Fruit fly (Drosophila melanogaster) whole organism, embryonic: Measurements from ENCODE around the gene Nepl3.

ENCODE experiments used
- CG10147 ChIP-seq: fragments of 200-800 bp; sonication (Bioruptor generic); optimal IDR thresholded peaks from 2 replicates; lab custom pipeline; 2019; ENCODE audit warnings: missing biosample characterization, mild to moderate bottlenecking, missing genetic modification characterization, moderate library complexity
- CG10274 ChIP-seq: fragments of 200-800 bp; sonication (Bioruptor generic); optimal IDR thresholded peaks from 3 replicates; lab custom pipeline; 2017; ENCODE audit warnings: missing biosample characterization, mild to moderate bottlenecking, missing genetic modification characterization
- CG11560 ChIP-seq: fragments of 200-800 bp; sonication (Bioruptor generic); IDR thresholded peaks from 3 replicates; pipeline ENCODE4 v1.3.6; 2022; ENCODE audit warnings: missing biosample characterization, missing genetic modification characterization
- CG12155 ChIP-seq: fragments of 200-800 bp; sonication (Bioruptor generic); optimal IDR thresholded peaks from 3 replicates; lab custom pipeline; 2016; ENCODE audit warnings: missing biosample characterization, missing genetic modification characterization
- CG12744 ChIP-seq: fragments of 200-800 bp; sonication (Bioruptor generic); optimal IDR thresholded peaks from 2 replicates; lab custom pipeline; 2016; ENCODE audit warnings: missing biosample characterization, missing genetic modification characterization
- CG12942 ChIP-seq: fragments of 200-800 bp; sonication (Bioruptor generic); optimal IDR thresholded peaks from 3 replicates; lab custom pipeline; 2016; ENCODE audit warnings: missing biosample characterization, missing genetic modification characterization
- CG14860 ChIP-seq: fragments of 200-800 bp; sonication (Bioruptor generic); IDR thresholded peaks from 3 replicates; pipeline ENCODE4 v1.3.6; 2022; ENCODE audit warnings: missing biosample characterization, missing genetic modification characterization; ENCODE audit not compliant: partially characterized antibody
- CG14965 ChIP-seq: fragments of 200-800 bp; sonication (Bioruptor generic); optimal IDR thresholded peaks from 2 replicates; lab custom pipeline; 2016; ENCODE audit warnings: missing biosample characterization, missing genetic modification characterization, borderline replicate concordance
- CG15479 ChIP-seq: fragments of 200-800 bp; sonication (Bioruptor generic); optimal IDR thresholded peaks from 3 replicates; lab custom pipeline; 2019; ENCODE audit warnings: missing biosample characterization, mild to moderate bottlenecking, missing genetic modification characterization, moderate library complexity
- CG18011 ChIP-seq: fragments of 200-800 bp; sonication (Bioruptor generic); optimal IDR thresholded peaks from 2 replicates; lab custom pipeline; 2017; ENCODE audit warnings: missing biosample characterization, missing genetic modification characterization, mild to moderate bottlenecking, moderate library complexity, missing genotype
- CG30020 ChIP-seq: fragments of 200-800 bp; optimal IDR thresholded peaks from 2 replicates; lab custom pipeline; 2019; ENCODE audit warnings: missing biosample characterization, mild to moderate bottlenecking, missing genetic modification characterization, moderate library complexity
- CG30403 ChIP-seq: fragments of 200-800 bp; sonication (Bioruptor generic); optimal IDR thresholded peaks from 3 replicates; lab custom pipeline; 2016; ENCODE audit warnings: missing biosample characterization, missing genetic modification characterization
- CG31365 ChIP-seq: fragments of 200-800 bp; sonication (Bioruptor generic); optimal IDR thresholded peaks from 2 replicates; lab custom pipeline; 2018; ENCODE audit warnings: missing biosample characterization, mild to moderate bottlenecking, missing genetic modification characterization
- CG33213 ChIP-seq: fragments of 200-800 bp; sonication (Bioruptor generic); optimal IDR thresholded peaks from 3 replicates; lab custom pipeline; 2016; ENCODE audit warnings: missing biosample characterization, missing genetic modification characterization
- CG34422 ChIP-seq: fragments of 200-800 bp; sonication (Bioruptor generic); IDR thresholded peaks from 3 replicates; pipeline ENCODE4 v1.3.6; 2022; ENCODE audit warnings: missing biosample characterization, missing genetic modification characterization
- CG6791 ChIP-seq: fragments of 200-800 bp; sonication (Bioruptor generic); IDR thresholded peaks from 3 replicates; pipeline ENCODE4 v1.3.6; 2022; ENCODE audit warnings: missing biosample characterization, missing genetic modification characterization; ENCODE audit not compliant: partially characterized antibody
- CG9727 ChIP-seq: fragments of 200-800 bp; sonication (Bioruptor generic); optimal IDR thresholded peaks from 3 replicates; lab custom pipeline; 2017; ENCODE audit warnings: missing biosample characterization, mild to moderate bottlenecking, missing genetic modification characterization
- CG9817 ChIP-seq: fragments of 200-800 bp; sonication (Bioruptor generic); optimal IDR thresholded peaks from 2 replicates; lab custom pipeline; 2018; ENCODE audit warnings: missing biosample characterization, mild to moderate bottlenecking, missing genetic modification characterization, moderate library complexity
- CrebB ChIP-seq: fragments of 200-800 bp; sonication (Bioruptor generic); optimal IDR thresholded peaks from 3 replicates; lab custom pipeline; 2018; ENCODE audit warnings: missing biosample characterization, mild to moderate bottlenecking, missing genetic modification characterization
- Fer1 ChIP-seq: fragments of 200-800 bp; sonication (Bioruptor generic); optimal IDR thresholded peaks from 2 replicates; lab custom pipeline; 2017; ENCODE audit warnings: missing biosample characterization, mild to moderate bottlenecking, missing genetic modification characterization
- Hand ChIP-seq: fragments of 200-800 bp; sonication (Bioruptor generic); optimal IDR thresholded peaks from 2 replicates; lab custom pipeline; 2017; ENCODE audit warnings: mild to moderate bottlenecking, missing biosample characterization, missing genetic modification reagents, missing genetic modification characterization
- Hr78 ChIP-seq, 2 experiments: fragments of 200-800 bp in 1 of 2; fragments of >200 bp in 1 of 2; sonication (Bioruptor generic) in 1 of 2; optimal IDR thresholded peaks; 2 replicates each; lab custom pipeline; 2017 to 2019; ENCODE audit warnings: missing biosample characterization in 2 of 2, missing genetic modification characterization in 2 of 2, mild to moderate bottlenecking in 1 of 2, moderate library complexity in 1 of 2
- Hsf ChIP-seq: fragments of 200-800 bp; sonication (Bioruptor generic); optimal IDR thresholded peaks from 3 replicates; lab custom pipeline; 2016; ENCODE audit warnings: missing biosample characterization, missing genetic modification characterization
- Max ChIP-seq: fragments of 200-800 bp; sonication (Bioruptor generic); optimal IDR thresholded peaks from 2 replicates; lab custom pipeline; 2016; ENCODE audit warnings: missing biosample characterization, mild to moderate bottlenecking, missing genetic modification characterization
- Meics ChIP-seq: fragments of 200-800 bp; sonication (Bioruptor generic); optimal IDR thresholded peaks from 2 replicates; lab custom pipeline; 2017; ENCODE audit warnings: missing biosample characterization, mild to moderate bottlenecking, missing genetic modification characterization
- Mrtf ChIP-seq: fragments of 200-800 bp; sonication (Bioruptor generic); IDR thresholded peaks from 3 replicates; pipeline ENCODE4 v1.3.6; 2022; ENCODE audit warnings: missing biosample characterization, missing genetic modification characterization
- PHDP ChIP-seq: fragments of 200-800 bp; sonication (Bioruptor generic); optimal IDR thresholded peaks from 3 replicates; lab custom pipeline; 2018; ENCODE audit warnings: missing biosample characterization, mild to moderate bottlenecking, missing genetic modification characterization, moderate library complexity
- Rx ChIP-seq: fragments of 200-800 bp; sonication (Bioruptor generic); IDR thresholded peaks from 2 replicates; pipeline ENCODE4 v1.3.6; 2022; ENCODE audit warnings: missing biosample characterization, missing genetic modification characterization
- Sox102F ChIP-seq: fragments of 200-800 bp; sonication (Bioruptor generic); optimal IDR thresholded peaks from 2 replicates; lab custom pipeline; 2018; ENCODE audit warnings: missing biosample characterization, mild to moderate bottlenecking, missing genetic modification characterization, moderate library complexity
- Ssrp ChIP-seq: fragments of 200-800 bp; sonication (Bioruptor generic); optimal IDR thresholded peaks from 2 replicates; lab custom pipeline; 2018; ENCODE audit warnings: missing biosample characterization, mild to moderate bottlenecking, missing genetic modification characterization, moderate library complexity
- TFAM ChIP-seq: fragments of 200-800 bp; sonication (Bioruptor generic); optimal IDR thresholded peaks from 2 replicates; lab custom pipeline; 2017; ENCODE audit warnings: missing biosample characterization, missing genetic modification characterization, inconsistent platforms
- Usf ChIP-seq: fragments of 200-800 bp; sonication (Bioruptor generic); optimal IDR thresholded peaks from 2 replicates; lab custom pipeline; 2017; ENCODE audit warnings: missing genotype, missing biosample characterization, missing genetic modification characterization
- Xrp1 ChIP-seq: fragments of 200-800 bp; sonication (Bioruptor generic); IDR thresholded peaks from 2 replicates; pipeline ENCODE4 v1.3.6; 2022; ENCODE audit warnings: missing biosample characterization, missing genetic modification characterization
- al ChIP-seq: fragments of 200-800 bp; sonication (Bioruptor generic); IDR thresholded peaks from 2 replicates; pipeline ENCODE4 v1.3.6; 2022; ENCODE audit warnings: missing biosample characterization, missing genetic modification characterization
- bigmax ChIP-seq: fragments of 200-800 bp; sonication (Bioruptor generic); optimal IDR thresholded peaks from 2 replicates; lab custom pipeline; 2018; ENCODE audit warnings: missing biosample characterization, mild to moderate bottlenecking, missing genetic modification characterization
- bowl ChIP-seq: fragments of 200-800 bp; sonication (Bioruptor generic); IDR thresholded peaks from 2 replicates; pipeline ENCODE4 v1.3.6; 2022; ENCODE audit warnings: missing biosample characterization, missing genetic modification characterization
- br ChIP-seq: fragments of >200 bp; optimal IDR thresholded peaks from 2 replicates; lab custom pipeline; 2017
- caup ChIP-seq: fragments of 200-800 bp; sonication (Bioruptor generic); optimal IDR thresholded peaks from 3 replicates; lab custom pipeline; 2017; ENCODE audit warnings: missing biosample characterization, mild to moderate bottlenecking, missing genetic modification characterization, moderate library complexity; ENCODE audit not compliant: severe bottlenecking
- cwo ChIP-seq: fragments of 200-800 bp; sonication (Bioruptor generic); optimal IDR thresholded peaks from 3 replicates; lab custom pipeline; 2017; ENCODE audit warnings: missing biosample characterization, missing genetic modification characterization, mild to moderate bottlenecking, moderate library complexity, missing genetic modification reagents
- ems ChIP-seq: fragments of 200-800 bp; sonication (Bioruptor generic); optimal IDR thresholded peaks from 3 replicates; lab custom pipeline; 2016; ENCODE audit warnings: missing biosample characterization, missing genetic modification characterization
- gsb ChIP-seq: fragments of 200-800 bp; sonication (Bioruptor generic); IDR thresholded peaks from 2 replicates; pipeline ENCODE4 v1.3.6; 2022; ENCODE audit warnings: missing biosample characterization, missing genetic modification characterization
- kay ChIP-seq: fragments of 200-800 bp; sonication (Bioruptor generic); optimal IDR thresholded peaks from 2 replicates; lab custom pipeline; 2016; ENCODE audit warnings: missing biosample characterization, missing genetic modification characterization
- klu ChIP-seq: fragments of 200-800 bp; sonication (Bioruptor generic); IDR thresholded peaks from 2 replicates; pipeline ENCODE4 v1.3.6; 2022; ENCODE audit warnings: missing biosample characterization, missing genetic modification characterization
- lmd ChIP-seq: fragments of 200-800 bp; sonication (Bioruptor generic); IDR thresholded peaks from 2 replicates; pipeline ENCODE4 v1.3.6; 2022; ENCODE audit warnings: missing biosample characterization, missing genetic modification characterization
- nerfin-1 ChIP-seq: fragments of 200-800 bp; sonication (Bioruptor generic); optimal IDR thresholded peaks from 3 replicates; lab custom pipeline; 2019; ENCODE audit warnings: missing biosample characterization, mild to moderate bottlenecking, missing genetic modification characterization, moderate library complexity
- nom ChIP-seq: fragments of 200-800 bp; sonication (Bioruptor generic); optimal IDR thresholded peaks from 2 replicates; lab custom pipeline; 2017; ENCODE audit warnings: missing biosample characterization, missing genetic modification characterization, mild to moderate bottlenecking, moderate library complexity, missing genetic modification reagents
- pfk ChIP-seq: fragments of 200-800 bp; sonication (Bioruptor generic); optimal IDR thresholded peaks from 2 replicates; lab custom pipeline; 2018; ENCODE audit warnings: missing biosample characterization, mild to moderate bottlenecking, missing genetic modification characterization, moderate library complexity
- repo ChIP-seq: fragments of 200-800 bp; sonication (Bioruptor generic); optimal IDR thresholded peaks from 2 replicates; lab custom pipeline; 2016; ENCODE audit warnings: missing biosample characterization, missing genetic modification characterization
- schlank ChIP-seq: fragments of 200-800 bp; sonication (Bioruptor generic); optimal IDR thresholded peaks from 2 replicates; lab custom pipeline; 2018; ENCODE audit warnings: missing biosample characterization, mild to moderate bottlenecking, missing genetic modification characterization
- stc ChIP-seq: fragments of 200-800 bp; sonication (Bioruptor generic); IDR thresholded peaks from 2 replicates; pipeline ENCODE4 v1.3.6; 2022; ENCODE audit warnings: missing biosample characterization, missing genetic modification characterization
- toy ChIP-seq: fragments of 200-800 bp; sonication (Bioruptor generic); IDR thresholded peaks from 2 replicates; pipeline ENCODE4 v1.3.6; 2022; ENCODE audit warnings: missing biosample characterization, missing genetic modification characterization

The Nepl3 gene

dm6 chr2L:5054953-5055352 is 3.1 kb downstream of the Nepl3 start, which contains the start of the genes CG14036 and His3.3A (continued):
- TF ChIP-seq Meics (GFP tag; lab: Kevin White, UChicago) (no peak), CG30020 (tag; lab: Kevin White, UChicago) (peak; percentile 92), ems (peak; percentile 50), Mrtf (GFP tag; lab: Robert Waterston, UW) (no peak), CG12744 (no peak), CG14860 (GFP tag; lab: Robert Waterston, UW) (peak; percentile 58; the same call in 2 of the 3 replicates), kay (GFP tag; lab: Kevin White, UChicago) (no peak), stc (GFP tag; lab: Robert Waterston, UW) (no peak), Fer1 (peak; percentile 48), CG33213 (no peak), toy (GFP tag; lab: Robert Waterston, UW) (no peak), CG18011 (GFP tag; lab: Kevin White, UChicago) (no peak), Rx (GFP tag; lab: Robert Waterston, UW) (no peak), repo (GFP tag; lab: Kevin White, UChicago) (no peak), pfk (no peak), klu (no peak), Sox102F (no peak), schlank (tag; lab: Kevin White, UChicago) (no peak), CG12155 (no peak), br (lab: Kevin White, UChicago) (no peak), CG6791 (GFP tag; lab: Robert Waterston, UW) (peak; percentile 70; the same call in 2 of the 3 replicates), cwo (GFP tag; lab: Kevin White, UChicago) (no peak), Hand (GFP tag; lab: Kevin White, UChicago) (no peak), CG12942 (no peak), bowl (GFP tag; lab: Robert Waterston, UW) (no peak), al (GFP tag; lab: Robert Waterston, UW) (no peak), CG9727 (GFP tag; lab: Kevin White, UChicago) (peak; percentile 32), CG30403 (GFP tag; lab: Kevin White, UChicago) (no peak), CG15479 (GFP tag; lab: Kevin White, UChicago) (no peak), Xrp1 (GFP tag; lab: Robert Waterston, UW) (no peak), Usf (no peak), CG34422 (peak; percentile 75; the same call in 2 of the 3 replicates), nom (GFP tag; lab: Kevin White, UChicago) (peak; percentile 29), CG10274 (GFP tag; lab: Kevin White, UChicago) (no peak), caup (GFP tag; lab: Kevin White, UChicago) (no peak), bigmax (no peak), lmd (GFP tag; lab: Robert Waterston, UW) (no peak), Hsf (GFP tag; lab: Kevin White, UChicago) (no peak), nerfin-1 (tag; lab: Kevin White, UChicago) (peak; percentile 20), gsb (0 out of 2 replicates have a peak, but pooled peaks have one; percentile 32), CG10147 (GFP tag; lab: Kevin White, UChicago) (no peak), Hr78 (GFP tag; optimal IDR thresholded peaks at IDR 0.05; lab: Kevin White, UChicago) (no peak), CrebB (no peak), CG31365 (tag; lab: Kevin White, UChicago) (no peak), PHDP (tag; lab: Kevin White, UChicago) (peak; percentile 4), Max (GFP tag; lab: Kevin White, UChicago) (no peak), CG9817 (tag; lab: Kevin White, UChicago) (peak; percentile 11), Ssrp (no peak), CG14965 (GFP tag; lab: Kevin White, UChicago) (no peak), TFAM (GFP tag; lab: Kevin White, UChicago) (no peak), CG11560 (tag; lab: Robert Waterston, UW) (peak; percentile 94)
